Worm (Caenorhabditis elegans): Measurements from ENCODE around the gene sams-3.

sams-3 gene

ce11 chrIV:5896341-5896740, 47.9 kb downstream of the sams-3 start, which contains the start of gene pck-3:
pck-3 (plus strand) TSS chrIV:5896641.
- TF ChIP-seq nhr-232 (tag; optimal IDR thresholded peaks at IDR 0.05) (no peak), tbx-2 (tag; optimal IDR thresholded peaks at IDR 0.05) (no peak), ref-2 (tag; optimal IDR thresholded peaks at IDR 0.05) (no peak), elt-2 (tag; optimal IDR thresholded peaks at IDR 0.05) (no peak), ceh-19 (GFP tag; optimal IDR thresholded peaks at IDR 0.05) (no peak)
